Fruit fly (Drosophila melanogaster): ENCODE results near the gene CG3402.

CG3402 gene

DNA sequence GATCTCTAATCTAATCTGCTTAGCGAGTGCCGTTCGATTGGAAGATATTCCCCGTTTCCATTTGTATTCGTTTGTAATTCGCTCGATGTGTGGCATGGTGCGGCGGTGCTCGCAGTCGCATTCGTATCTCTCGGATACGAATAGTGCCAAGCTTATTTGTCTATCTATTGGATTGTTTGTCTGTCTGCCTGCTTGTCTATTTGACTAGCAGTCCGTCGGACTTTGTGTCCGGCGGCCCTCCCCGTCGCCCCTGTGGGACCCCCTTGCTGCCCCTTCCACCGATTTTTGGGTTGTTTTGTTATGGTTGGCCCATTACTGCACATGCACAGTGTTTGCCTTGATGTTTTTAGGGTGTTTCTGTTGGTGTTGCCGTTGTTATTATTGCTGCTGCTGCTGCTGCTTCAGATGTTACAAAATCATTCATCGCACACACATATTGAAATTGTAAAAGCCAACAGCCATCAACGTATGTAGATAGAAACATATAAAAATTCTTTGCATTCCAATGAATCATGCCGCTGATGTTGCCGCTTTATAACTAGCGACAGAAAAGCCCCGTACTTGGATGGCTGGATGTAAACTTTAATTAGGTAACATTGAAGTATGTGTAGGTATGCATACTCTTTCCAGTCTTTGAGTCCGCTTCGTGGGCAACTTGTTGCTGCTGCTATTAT is 37.8 kb downstream of the CG3402 start (continued):
- TF ChIP-seq E2f2 (GFP tag; IDR thresholded peaks at IDR 0.05) (peak; percentile 17; the same call in 1 of the 2 replicates), wek (GFP tag; optimal IDR thresholded peaks at IDR 0.05) (peak; percentile 72), CG12155 (GFP tag; optimal IDR thresholded peaks at IDR 0.05) (no peak), Six4 (GFP tag; optimal IDR thresholded peaks at IDR 0.05) (no peak), kni (GFP tag; optimal IDR thresholded peaks at IDR 0.05) (peak; percentile 91), Rx (GFP tag; IDR thresholded peaks at IDR 0.05) (no peak), CG7928 (GFP tag; optimal IDR thresholded peaks at IDR 0.05) (no peak), CG31224 (GFP tag; IDR thresholded peaks at IDR 0.05) (no peak), CG16863 (GFP tag; optimal IDR thresholded peaks at IDR 0.05) (no peak), Dad (GFP tag; optimal IDR thresholded peaks at IDR 0.05) (no peak), CG10321 (GFP tag; IDR thresholded peaks at IDR 0.05) (0 out of 2 replicates have a peak, but pooled peaks have one; percentile 38), cato (GFP tag; optimal IDR thresholded peaks at IDR 0.05; ENCODE audit: borderline replicate concordance) (no peak), CG30431 (GFP tag; optimal IDR thresholded peaks at IDR 0.05) (peak; percentile 18), Taf1 (GFP tag; IDR thresholded peaks at IDR 0.05) (no peak), CG11247 (GFP tag; IDR thresholded peaks at IDR 0.05) (0 out of 2 replicates have a peak, but pooled peaks have one; percentile 21), Tbp (GFP tag; optimal IDR thresholded peaks at IDR 0.05) (no peak), gce (GFP tag; IDR thresholded peaks at IDR 0.05) (peak; percentile 58; the same call in 1 of the 3 replicates), CG18764 (GFP tag; optimal IDR thresholded peaks at IDR 0.05) (peak; percentile 1), Dfd (GFP tag; optimal IDR thresholded peaks at IDR 0.05) (no peak), abd-A (tag; optimal IDR thresholded peaks at IDR 0.05) (peak; percentile 11), gro (GFP tag; optimal IDR thresholded peaks at IDR 0.05) (no peak), CrebB (tag; optimal IDR thresholded peaks at IDR 0.05) (peak; percentile 15), CG14965 (GFP tag; optimal IDR thresholded peaks at IDR 0.05; ENCODE audit: borderline replicate concordance) (no peak), row (GFP tag; IDR thresholded peaks at IDR 0.05) (no peak), aop (GFP tag; IDR thresholded peaks at IDR 0.05) (no peak), vfl (GFP tag; optimal IDR thresholded peaks at IDR 0.05) (no peak), ara (GFP tag; IDR thresholded peaks at IDR 0.05) (peak; percentile 47; the same call in 1 of the 2 replicates), CG43689 (GFP tag; IDR thresholded peaks at IDR 0.05) (no peak), lmd (GFP tag; IDR thresholded peaks at IDR 0.05) (no peak), CG17568 (GFP tag; optimal IDR thresholded peaks at IDR 0.05) (peak; percentile 36), CG6854 (GFP tag; optimal IDR thresholded peaks at IDR 0.05) (peak; percentile 18), gsb-n (tag; optimal IDR thresholded peaks at IDR 0.05) (peak; percentile 51), ham (GFP tag; IDR thresholded peaks at IDR 0.05) (no peak), CG15514 (GFP tag; optimal IDR thresholded peaks at IDR 0.05) (peak; percentile 11), CG4820 (GFP tag; optimal IDR thresholded peaks at IDR 0.05) (no peak), salm (tag; optimal IDR thresholded peaks at IDR 0.05) (peak; percentile 38), ewg (GFP tag; optimal IDR thresholded peaks at IDR 0.05) (no peak), chinmo (GFP tag; IDR thresholded peaks at IDR 0.05; ENCODE audit: partially characterized antibody) (peak; percentile 89), sens (GFP tag) (no peak), zen2 (GFP tag; IDR thresholded peaks at IDR 0.05; ENCODE audit: partially characterized antibody) (no peak), Xrp1 (GFP tag; IDR thresholded peaks at IDR 0.05) (peak; percentile 63), CG2875 (GFP tag; optimal IDR thresholded peaks at IDR 0.05) (peak; percentile 74), zfh1 (GFP tag; IDR thresholded peaks at IDR 0.05) (peak; percentile 75), pho (GFP tag; optimal IDR thresholded peaks at IDR 0.05) (no peak), D19B (GFP tag; optimal IDR thresholded peaks at IDR 0.05) (no peak), Sox102F (GFP tag; optimal IDR thresholded peaks at IDR 0.05) (peak; percentile 28), HLH3B (GFP tag; IDR thresholded peaks at IDR 0.05) (peak; percentile 49; the same call in 1 of the 2 replicates), ac (GFP tag; optimal IDR thresholded peaks at IDR 0.05) (peak; percentile 8), CG2712 (tag; optimal IDR thresholded peaks at IDR 0.05) (peak; percentile 13), CG6175 (GFP tag; IDR thresholded peaks at IDR 0.05) (peak; percentile 43; the same call in 2 of the 3 replicates)

Data from whole organism, embryonic.